Fruit fly (Drosophila melanogaster) whole organism, pupa: ENCODE measurements around the gene Tfb4.
A peak's percentile ranks its signal among the peaks of the same experiment; 100 is the strongest.

Experiments used
- CG10348 ChIP-seq: fragments of 200-800 bp; sonication (Bioruptor generic); IDR thresholded peaks from 2 replicates; pipeline ENCODE4 v1.3.6; 2022; ENCODE audit warnings: missing biosample characterization, missing genetic modification characterization
- CG12605 ChIP-seq: fragments of 200-800 bp; sonication (Bioruptor generic); IDR thresholded peaks from 2 replicates; pipeline ENCODE4 v1.3.6; 2022; ENCODE audit warnings: missing biosample characterization, missing genetic modification characterization
- CG13204 ChIP-seq: fragments of 200-800 bp; sonication (Bioruptor generic); optimal IDR thresholded peaks from 2 replicates; lab custom pipeline; 2018; ENCODE audit warnings: missing biosample characterization, mild to moderate bottlenecking, missing genetic modification characterization, moderate library complexity
- CG14655 ChIP-seq: fragments of 200-800 bp; sonication (Bioruptor generic); optimal IDR thresholded peaks from 3 replicates; lab custom pipeline; 2017; ENCODE audit warnings: mild to moderate bottlenecking, missing biosample characterization, missing genetic modification reagents, missing genetic modification characterization
- CG15710 ChIP-seq: fragments of 200-800 bp; sonication (Bioruptor generic); optimal IDR thresholded peaks from 2 replicates; lab custom pipeline; 2018; ENCODE audit warnings: missing biosample characterization, mild to moderate bottlenecking, missing genetic modification characterization, moderate library complexity
- CG17806 ChIP-seq: fragments of 200-800 bp; sonication (Bioruptor generic); optimal IDR thresholded peaks from 2 replicates; lab custom pipeline; 2018; ENCODE audit warnings: missing biosample characterization, mild to moderate bottlenecking, missing genetic modification characterization, moderate library complexity
- CG32121 ChIP-seq: fragments of 200-800 bp; sonication (Bioruptor generic); IDR thresholded peaks from 2 replicates; pipeline ENCODE4 v1.3.6; 2022; ENCODE audit warnings: missing biosample characterization, missing genetic modification characterization
- CG34367 ChIP-seq: fragments of 200-800 bp; sonication (Bioruptor generic); optimal IDR thresholded peaks from 2 replicates; lab custom pipeline; 2018; ENCODE audit warnings: missing biosample characterization, mild to moderate bottlenecking, missing genetic modification characterization
- CG4496 ChIP-seq: fragments of 200-800 bp; sonication (Bioruptor generic); IDR thresholded peaks from 3 replicates; pipeline ENCODE4 v1.3.6; 2022; ENCODE audit warnings: missing biosample characterization, missing genetic modification characterization
- CG8159 ChIP-seq: fragments of 200-800 bp; sonication (Bioruptor generic); optimal IDR thresholded peaks from 3 replicates; lab custom pipeline; 2018; ENCODE audit warnings: missing biosample characterization, mild to moderate bottlenecking, missing genetic modification characterization, moderate library complexity
- CG8301 ChIP-seq: fragments of 200-800 bp; sonication (Bioruptor generic); optimal IDR thresholded peaks from 2 replicates; lab custom pipeline; 2018; ENCODE audit warnings: missing biosample characterization, mild to moderate bottlenecking, missing genetic modification characterization
- CG9948 ChIP-seq: fragments of 200-800 bp; sonication (Bioruptor generic); optimal IDR thresholded peaks from 2 replicates; lab custom pipeline; 2018; ENCODE audit warnings: missing biosample characterization, mild to moderate bottlenecking, missing genetic modification characterization, moderate library complexity
- D1 ChIP-seq: fragments of 200-800 bp; sonication (Bioruptor generic); optimal IDR thresholded peaks from 2 replicates; lab custom pipeline; 2018; ENCODE audit warnings: missing biosample characterization, mild to moderate bottlenecking, missing genetic modification characterization, moderate library complexity
- EcR ChIP-seq: fragments of 200-800 bp; sonication (Bioruptor generic); optimal IDR thresholded peaks from 3 replicates; lab custom pipeline; 2019; ENCODE audit warnings: missing biosample characterization, missing genetic modification characterization, mild to moderate bottlenecking, moderate library complexity, missing genetic modification reagents
- Ets98B ChIP-seq: fragments of 200-800 bp; sonication (Bioruptor generic); IDR thresholded peaks from 2 replicates; pipeline ENCODE4 v1.3.6; 2022; ENCODE audit warnings: missing biosample characterization, missing genetic modification characterization
- Pif1A ChIP-seq: fragments of 200-800 bp; sonication (Bioruptor generic); optimal IDR thresholded peaks from 3 replicates; lab custom pipeline; 2016; ENCODE audit warnings: missing biosample characterization, missing genetic modification characterization
- Pif1B ChIP-seq: fragments of 200-800 bp; sonication (Bioruptor generic); optimal IDR thresholded peaks from 3 replicates; lab custom pipeline; 2016; ENCODE audit warnings: missing biosample characterization, missing genetic modification characterization
- Snoo ChIP-seq: fragments of 200-800 bp; sonication (Bioruptor generic); optimal IDR thresholded peaks from 3 replicates; lab custom pipeline; 2017; ENCODE audit warnings: missing biosample characterization, mild to moderate bottlenecking, missing genetic modification characterization, inconsistent platforms
- fd96Ca ChIP-seq: fragments of 200-800 bp; sonication (Bioruptor generic); IDR thresholded peaks from 3 replicates; pipeline ENCODE4 v1.3.6; 2022; ENCODE audit warnings: missing biosample characterization, missing genetic modification characterization
- gl ChIP-seq: fragments of 200-800 bp; sonication (Bioruptor generic); optimal IDR thresholded peaks from 2 replicates; lab custom pipeline; 2018; ENCODE audit warnings: missing biosample characterization, mild to moderate bottlenecking, missing genetic modification characterization
- rn ChIP-seq: fragments of 200-800 bp; sonication (Bioruptor generic); IDR thresholded peaks from 2 replicates; pipeline ENCODE4 v1.3.6; 2022; ENCODE audit warnings: missing biosample characterization, missing genetic modification characterization

Gene Tfb4

dm6 chr2L:1134011-1134743 lies 16.3 kb downstream of the Tfb4 start, which contains the start of the genes Iris and CG4577:
Gene Iris, minus strand, starts transcription at chr2L:1134098.
Gene CG4577, plus strand, starts transcription at chr2L:1134693.
- TF ChIP-seq CG12605 (no peak), CG13204 (GFP tag; lab: Kevin White, UChicago) (peak; percentile 23), CG4496 (GFP tag; lab: Robert Waterston, UW) (no peak), CG17806 (tag; lab: Kevin White, UChicago) (peak; percentile 2)

dm6 chr2L:1128932-1129887 lies 21.3 kb downstream of the Tfb4 start, which contains the start of the genes Pino and TBC1D23:
Gene Pino, minus strand, starts transcription at chr2L:1128953.
Gene TBC1D23, plus strand, starts transcription at chr2L:1129316.
- TF ChIP-seq CG8301 (tag; lab: Kevin White, UChicago) (peak; percentile 58), CG32121 (peak; percentile 66), Snoo (peak; percentile 47), CG12605 (0 out of 2 replicates have a peak, but pooled peaks have one; percentile 18), Ets98B (GFP tag; lab: Robert Waterston, UW) (peak; percentile 59), fd96Ca (peak; percentile 45; the same call in 1 of the 3 replicates), EcR (no peak), CG17806 (tag; lab: Kevin White, UChicago) (peak; percentile 59), gl (tag; lab: Kevin White, UChicago) (no peak), CG13204 (GFP tag; lab: Kevin White, UChicago) (no peak), CG15710 (tag; lab: Kevin White, UChicago) (peak; percentile 69), CG34367 (tag; lab: Kevin White, UChicago) (peak; percentile 59), D1 (no peak), CG4496 (GFP tag; lab: Robert Waterston, UW) (peak; percentile 73), Pif1A (GFP tag; lab: Kevin White, UChicago) (no peak), CG9948 (tag; lab: Kevin White, UChicago) (peak; percentile 68), CG14655 (GFP tag; lab: Kevin White, UChicago) (peak; percentile 69), Pif1B (peak; percentile 48), rn (0 out of 2 replicates have a peak, but pooled peaks have one; percentile 18), CG10348 (no peak), CG8159 (tag; lab: Kevin White, UChicago) (peak; percentile 72)
- TF ChIP-seq, all 21 proteins: peak for 15

dm6 chr2L:1128344-1128931 lies 22.0 kb downstream of the Tfb4 start:
- TF ChIP-seq D1 (no peak), CG9948 (tag; lab: Kevin White, UChicago) (no peak), CG8301 (tag; lab: Kevin White, UChicago) (no peak), CG17806 (tag; lab: Kevin White, UChicago) (no peak), Ets98B (GFP tag; lab: Robert Waterston, UW) (no peak), CG12605 (no peak), EcR (no peak), CG32121 (no peak), CG4496 (GFP tag; lab: Robert Waterston, UW) (no peak), Pif1A (GFP tag; lab: Kevin White, UChicago) (no peak), Snoo (no peak), CG15710 (tag; lab: Kevin White, UChicago) (no peak), fd96Ca (no peak), CG8159 (tag; lab: Kevin White, UChicago) (no peak), rn (no peak)

dm6 chr2L:1127434-1128089 lies 22.9 kb downstream of the Tfb4 start:
- no peak for TF ChIP-seq Ets98B (GFP tag; lab: Robert Waterston, UW)
- no peak for TF ChIP-seq D1
- TF ChIP-seq CG4496 (GFP tag; lab: Robert Waterston, UW): no peak
- TF ChIP-seq CG15710 (tag; lab: Kevin White, UChicago): no peak
- TF ChIP-seq CG14655 (GFP tag; lab: Kevin White, UChicago): no peak

- no peak for TF ChIP-seq CG15710 (tag; lab: Kevin White, UChicago)
- TF ChIP-seq CG4496 (GFP tag; lab: Robert Waterston, UW): no peak
- no peak for TF ChIP-seq Snoo
- TF ChIP-seq CG12605: no peak
- no peak for TF ChIP-seq Pif1A (GFP tag; lab: Kevin White, UChicago)
- no peak for TF ChIP-seq CG10348
- TF ChIP-seq CG9948 (tag; lab: Kevin White, UChicago): no peak
- TF ChIP-seq fd96Ca: no peak
- no peak for TF ChIP-seq CG32121
Observed at dm6 chr2L:1126527-1126926, 23.9 kb downstream of the Tfb4 start.
